Fruit fly (Drosophila melanogaster): Measurements from ENCODE around the gene Atg4b.

The Atg4b gene

dm6 chr3R:15361490-15361889 is 4.8 kb upstream of the Atg4b start, which contains the start of the genes Cog2 and Trax (continued):
- TF ChIP-seq bcd (GFP tag; optimal IDR thresholded peaks at IDR 0.05), result no peak
- TF ChIP-seq CG3726 (GFP tag; IDR thresholded peaks at IDR 0.05), result no peak
- TF ChIP-seq Jarid2 (GFP tag; optimal IDR thresholded peaks at IDR 0.05), result no peak
- no peak for TF ChIP-seq CG7839 (tag; optimal IDR thresholded peaks at IDR 0.05)
- peak; percentile 89 for TF ChIP-seq CG6791 (GFP tag; IDR thresholded peaks at IDR 0.05; ENCODE audit: partially characterized antibody)
- no peak for TF ChIP-seq h (optimal IDR thresholded peaks at IDR 0.05)
- TF ChIP-seq sc (optimal IDR thresholded peaks at IDR 0.05), result no peak
- TF ChIP-seq sc (GFP tag; optimal IDR thresholded peaks at IDR 0.05), result no peak
- TF ChIP-seq phol (tag; optimal IDR thresholded peaks at IDR 0.05), result peak; percentile 6
- no peak for TF ChIP-seq Rfx (GFP tag; IDR thresholded peaks at IDR 0.05)
- no peak for TF ChIP-seq cwo (GFP tag; optimal IDR thresholded peaks at IDR 0.05)
- TF ChIP-seq row (GFP tag; IDR thresholded peaks at IDR 0.05), result no peak
- no peak for TF ChIP-seq pan (optimal IDR thresholded peaks at IDR 0.05)
- TF ChIP-seq pan (GFP tag; optimal IDR thresholded peaks at IDR 0.05 in 1 of 2, IDR thresholded peaks at IDR 0.05 in 1 of 2), result no peak
- no peak for TF ChIP-seq CG31365 (tag; optimal IDR thresholded peaks at IDR 0.05)
- TF ChIP-seq Hr3 (GFP tag; optimal IDR thresholded peaks at IDR 0.05), result no peak
- no peak for TF ChIP-seq H2.0 (GFP tag; IDR thresholded peaks at IDR 0.05)
- TF ChIP-seq chm (GFP tag; IDR thresholded peaks at IDR 0.05), result no peak
- TF ChIP-seq Mes4 (GFP tag; optimal IDR thresholded peaks at IDR 0.05), result no peak
- TF ChIP-seq Side (GFP tag; optimal IDR thresholded peaks at IDR 0.05), result no peak
- TF ChIP-seq ems (GFP tag; optimal IDR thresholded peaks at IDR 0.05), result no peak
- peak; percentile 83 for TF ChIP-seq hbn (GFP tag; IDR thresholded peaks at IDR 0.05; ENCODE audit: partially characterized antibody)
- no peak for TF ChIP-seq toy (GFP tag; IDR thresholded peaks at IDR 0.05)
- TF ChIP-seq Oaz (GFP tag; IDR thresholded peaks at IDR 0.05), result no peak
- TF ChIP-seq slbo (GFP tag; IDR thresholded peaks at IDR 0.05), result no peak
- no peak for TF ChIP-seq Usf (GFP tag; optimal IDR thresholded peaks at IDR 0.05)
- TF ChIP-seq CG10267 (tag; optimal IDR thresholded peaks at IDR 0.05), result peak; percentile 60
- no peak for TF ChIP-seq CG8388 (GFP tag; optimal IDR thresholded peaks at IDR 0.05)
- peak; percentile 95 for TF ChIP-seq unc-4 (GFP tag; IDR thresholded peaks at IDR 0.05; ENCODE audit: partially characterized antibody)
- no peak for TF ChIP-seq wdn (GFP tag; IDR thresholded peaks at IDR 0.05)
- TF ChIP-seq CG7357 (GFP tag; IDR thresholded peaks at IDR 0.05), result no peak
- no peak for TF ChIP-seq lilli (GFP tag; optimal IDR thresholded peaks at IDR 0.05)
- peak; percentile 73 for TF ChIP-seq BEAF-32 (GFP tag; optimal IDR thresholded peaks at IDR 0.05)
- no peak for TF ChIP-seq HHEX (GFP tag; optimal IDR thresholded peaks at IDR 0.05)
- TF ChIP-seq Chrac-16 (GFP tag; optimal IDR thresholded peaks at IDR 0.05), result no peak
- TF ChIP-seq CG11695 (GFP tag; IDR thresholded peaks at IDR 0.05), result no peak
- TF ChIP-seq Dek (tag; optimal IDR thresholded peaks at IDR 0.05), result no peak
- no peak for TF ChIP-seq CG6765 (GFP tag; optimal IDR thresholded peaks at IDR 0.05)
- TF ChIP-seq gem (tag; optimal IDR thresholded peaks at IDR 0.05), result no peak
- no peak for TF ChIP-seq Vsx1 (GFP tag; optimal IDR thresholded peaks at IDR 0.05)
- no peak for TF ChIP-seq BtbVII (GFP tag; optimal IDR thresholded peaks at IDR 0.05)
- no peak for TF ChIP-seq HLH3B (GFP tag; IDR thresholded peaks at IDR 0.05)
- TF ChIP-seq pb (GFP tag; optimal IDR thresholded peaks at IDR 0.05), result no peak
- TF ChIP-seq CG3995 (GFP tag; optimal IDR thresholded peaks at IDR 0.05), result no peak
- TF ChIP-seq CG1647 (GFP tag; optimal IDR thresholded peaks at IDR 0.05), result no peak
- TF ChIP-seq Abd-B (GFP tag; optimal IDR thresholded peaks at IDR 0.05), result no peak
- TF ChIP-seq Poxn (GFP tag; IDR thresholded peaks at IDR 0.05), result no peak
- TF ChIP-seq dmrt99B (tag; optimal IDR thresholded peaks at IDR 0.05), result no peak
- TF ChIP-seq Stat92E (GFP tag; optimal IDR thresholded peaks at IDR 0.05), result no peak
- peak; percentile 92 for TF ChIP-seq Scr (GFP tag; IDR thresholded peaks at IDR 0.05; ENCODE audit: partially characterized antibody)
- no peak for TF ChIP-seq CG32767 (GFP tag; IDR thresholded peaks at IDR 0.05)
- TF ChIP-seq Xrp1 (GFP tag; IDR thresholded peaks at IDR 0.05), result no peak
